Worm (Caenorhabditis elegans) whole organism, L2 larva: ENCODE data around the gene C30G12.2.
A peak's percentile ranks its signal among the peaks of the same experiment; 100 is the strongest.

ENCODE experiments used
- C34F6.9 ChIP-seq: fragments of 150-350 bp; optimal IDR thresholded peaks from 2 replicates; lab custom pipeline; 2014; ENCODE audit warnings: missing biosample characterization, missing genetic modification characterization
- F13H6.1 ChIP-seq: sonication (generic microtip); optimal IDR thresholded peaks from 2 replicates; lab custom pipeline; 2016; ENCODE audit warnings: missing genetic modification characterization, missing compliant biosample characterization
- R02D3.7 ChIP-seq: fragments of 150-350 bp; optimal IDR thresholded peaks from 2 replicates; lab custom pipeline; 2014; ENCODE audit warnings: missing biosample characterization, missing genetic modification characterization
- Y55F3AM.14 ChIP-seq: fragments of 200-800 bp; sonication (Bioruptor generic); optimal IDR thresholded peaks from 2 replicates; lab custom pipeline; 2018; ENCODE audit warnings: mild to moderate bottlenecking, missing genetic modification characterization, missing compliant biosample characterization
- ZK546.5 ChIP-seq: sonication (generic microtip); optimal IDR thresholded peaks from 2 replicates; lab custom pipeline; 2017; ENCODE audit warnings: missing biosample characterization, missing genetic modification characterization
- alr-1 ChIP-seq: fragments of 150-350 bp; optimal IDR thresholded peaks from 2 replicates; lab custom pipeline; 2014; ENCODE audit warnings: missing biosample characterization, missing genetic modification characterization
- aly-2 ChIP-seq: fragments of 150-350 bp; optimal IDR thresholded peaks from 2 replicates; lab custom pipeline; 2014; ENCODE audit warnings: missing biosample characterization, missing genetic modification characterization
- ama-1 ChIP-seq: fragments of 150-350 bp; optimal IDR thresholded peaks from 2 replicates; lab custom pipeline; 2018; ENCODE audit warnings: inconsistent platforms
- blmp-1 ChIP-seq: sonication (generic microtip); optimal IDR thresholded peaks from 2 replicates; lab custom pipeline; 2017; ENCODE audit warnings: missing genetic modification characterization, mild to moderate bottlenecking, missing compliant biosample characterization, antibody characterized with exemption, moderate library complexity; ENCODE audit not compliant: insufficient read depth
- ceh-16 ChIP-seq: fragments of 150-350 bp; optimal IDR thresholded peaks from 2 replicates; lab custom pipeline; 2014; ENCODE audit warnings: missing biosample characterization, missing genetic modification characterization
- ceh-82 ChIP-seq: fragments of 150-350 bp; optimal IDR thresholded peaks from 2 replicates; lab custom pipeline; 2014; ENCODE audit warnings: missing biosample characterization, missing genetic modification characterization
- crh-2 ChIP-seq: sonication (generic microtip); optimal IDR thresholded peaks from 2 replicates; lab custom pipeline; 2017; ENCODE audit warnings: missing biosample characterization, missing genetic modification characterization
- dmd-4 ChIP-seq: sonication (generic microtip); optimal IDR thresholded peaks from 2 replicates; lab custom pipeline; 2017; ENCODE audit warnings: missing biosample characterization, missing genetic modification characterization
- egl-27 ChIP-seq: sonication (generic microtip); optimal IDR thresholded peaks from 3 replicates; lab custom pipeline; 2017; ENCODE audit warnings: missing biosample characterization, missing genetic modification reagents, missing genetic modification characterization
- elt-1 ChIP-seq: fragments of 150-350 bp; optimal IDR thresholded peaks from 2 replicates; lab custom pipeline; 2014; ENCODE audit warnings: missing biosample characterization, missing genetic modification characterization
- elt-3 ChIP-seq: sonication (generic microtip); optimal IDR thresholded peaks from 2 replicates; lab custom pipeline; 2017; ENCODE audit warnings: missing biosample characterization, missing genetic modification characterization
- fos-1 ChIP-seq: fragments of 150-350 bp; optimal IDR thresholded peaks from 2 replicates; lab custom pipeline; 2014; ENCODE audit warnings: missing biosample characterization, missing genetic modification characterization
- gmeb-1 ChIP-seq: fragments of 150-350 bp; optimal IDR thresholded peaks from 2 replicates; lab custom pipeline; 2014; ENCODE audit warnings: missing biosample characterization, missing genetic modification characterization
- lin-11 ChIP-seq: fragments of 150-350 bp; sonication (generic microtip); optimal IDR thresholded peaks from 2 replicates; lab custom pipeline; 2014; ENCODE audit warnings: missing biosample characterization, missing genetic modification characterization, inconsistent platforms, mixed read lengths
- lin-13 ChIP-seq: fragments of 150-350 bp; optimal IDR thresholded peaks from 2 replicates; lab custom pipeline; 2014; ENCODE audit warnings: missing biosample characterization, missing genetic modification reagents, missing genetic modification characterization
- lin-39 ChIP-seq: fragments of 150-350 bp; optimal IDR thresholded peaks from 2 replicates; lab custom pipeline; 2014; ENCODE audit warnings: missing biosample characterization, missing genetic modification reagents, missing genetic modification characterization
- lsy-2 ChIP-seq, 2 experiments: fragments of 150-350 bp in 1 of 2; sonication (generic microtip) in 1 of 2; optimal IDR thresholded peaks; 2 replicates each; lab custom pipeline; 2014 to 2017; ENCODE audit warnings: missing biosample characterization in 2 of 2, missing genetic modification characterization in 2 of 2
- mab-5 ChIP-seq: fragments of 150-350 bp; optimal IDR thresholded peaks from 2 replicates; lab custom pipeline; 2014; ENCODE audit warnings: missing biosample characterization, missing genetic modification characterization
- mbf-1 ChIP-seq: sonication (generic microtip); optimal IDR thresholded peaks from 2 replicates; lab custom pipeline; 2017; ENCODE audit warnings: missing biosample characterization, missing genetic modification characterization
- mdl-1 ChIP-seq, 2 experiments: fragments of 150-350 bp in 1 of 2; sonication (generic microtip) in 1 of 2; optimal IDR thresholded peaks; 2 replicates each; lab custom pipeline; 2017; ENCODE audit warnings: missing biosample characterization in 2 of 2, missing genetic modification characterization in 2 of 2
- nhr-10 ChIP-seq: sonication (generic microtip); optimal IDR thresholded peaks from 2 replicates; lab custom pipeline; 2017; ENCODE audit warnings: missing biosample characterization, missing genetic modification characterization
- nhr-11 ChIP-seq: fragments of 150-350 bp; optimal IDR thresholded peaks from 2 replicates; lab custom pipeline; 2014; ENCODE audit warnings: missing biosample characterization, missing genetic modification characterization
- nhr-12 ChIP-seq: fragments of 150-350 bp; optimal IDR thresholded peaks from 2 replicates; lab custom pipeline; 2014; ENCODE audit warnings: missing biosample characterization, missing genetic modification characterization
- nhr-129 ChIP-seq: fragments of 150-350 bp; optimal IDR thresholded peaks from 2 replicates; lab custom pipeline; 2014; ENCODE audit warnings: missing biosample characterization, missing genetic modification characterization
- nhr-21 ChIP-seq: fragments of 150-350 bp; optimal IDR thresholded peaks from 2 replicates; lab custom pipeline; 2014; ENCODE audit warnings: missing biosample characterization, missing genetic modification characterization
- nhr-23 ChIP-seq: fragments of 150-350 bp; optimal IDR thresholded peaks from 2 replicates; lab custom pipeline; 2014; ENCODE audit warnings: missing biosample characterization, missing genetic modification reagents, missing genetic modification characterization
- nhr-237 ChIP-seq: fragments of 150-350 bp; optimal IDR thresholded peaks from 2 replicates; lab custom pipeline; 2014; ENCODE audit warnings: missing biosample characterization, missing genetic modification characterization
- nhr-25 ChIP-seq: fragments of 150-350 bp; sonication (generic microtip); optimal IDR thresholded peaks from 3 replicates; lab custom pipeline; 2014; ENCODE audit warnings: missing biosample characterization, missing genetic modification characterization
- nhr-6 ChIP-seq: fragments of 150-350 bp; optimal IDR thresholded peaks from 2 replicates; lab custom pipeline; 2014; ENCODE audit warnings: missing biosample characterization, missing genetic modification characterization
- nhr-77 ChIP-seq: fragments of 150-350 bp; optimal IDR thresholded peaks from 2 replicates; lab custom pipeline; 2014; ENCODE audit warnings: missing biosample characterization, missing genetic modification characterization
- peb-1 ChIP-seq: fragments of 150-350 bp; optimal IDR thresholded peaks from 2 replicates; lab custom pipeline; 2014; ENCODE audit warnings: missing biosample characterization, missing genetic modification characterization
- sem-4 ChIP-seq: fragments of 150-350 bp; optimal IDR thresholded peaks from 2 replicates; lab custom pipeline; 2014; ENCODE audit warnings: missing biosample characterization, missing genetic modification reagents, missing genetic modification characterization
- skn-1 ChIP-seq: sonication (generic microtip); optimal IDR thresholded peaks from 2 replicates; lab custom pipeline; 2017; ENCODE audit warnings: missing biosample characterization, missing genetic modification characterization
- sma-3 ChIP-seq: sonication (generic microtip); optimal IDR thresholded peaks from 2 replicates; lab custom pipeline; 2016; ENCODE audit warnings: missing genetic modification reagents, missing genetic modification characterization, missing compliant biosample characterization
- sma-9 ChIP-seq, 2 experiments: fragments of 150-350 bp in 1 of 2; sonication (generic microtip) in 1 of 2; optimal IDR thresholded peaks; 2 replicates each; lab custom pipeline; 2014 to 2016; ENCODE audit warnings: missing genetic modification characterization in 2 of 2, mild to moderate bottlenecking in 1 of 2, missing biosample characterization in 1 of 2, missing compliant biosample characterization in 1 of 2, missing genetic modification reagents in 1 of 2, moderate library complexity in 1 of 2
- snpc-4 ChIP-seq: fragments of 150-350 bp; optimal IDR thresholded peaks from 2 replicates; lab custom pipeline; 2014; ENCODE audit warnings: missing biosample characterization, missing genetic modification characterization
- unc-39 ChIP-seq: fragments of 150-350 bp; optimal IDR thresholded peaks from 2 replicates; lab custom pipeline; 2014; ENCODE audit warnings: missing biosample characterization, missing genetic modification characterization
- unc-55 ChIP-seq: fragments of 150-350 bp; sonication (generic microtip); optimal IDR thresholded peaks from 3 replicates; lab custom pipeline; 2014; ENCODE audit warnings: missing biosample characterization, missing genetic modification reagents, missing genetic modification characterization
- unc-62 ChIP-seq: fragments of 150-350 bp; optimal IDR thresholded peaks from 2 replicates; lab custom pipeline; 2014; ENCODE audit warnings: missing biosample characterization, missing genetic modification reagents, missing genetic modification characterization
- zag-1 ChIP-seq: fragments of 150-350 bp; optimal IDR thresholded peaks from 2 replicates; lab custom pipeline; 2014; ENCODE audit warnings: missing biosample characterization, missing genetic modification characterization
- ztf-1 ChIP-seq: fragments of 200-800 bp; sonication (Bioruptor generic); conservative IDR thresholded peaks from 2 replicates; pipeline ENCODE4 v1.3.6; 2022; ENCODE audit warnings: missing genetic modification characterization, missing compliant biosample characterization
- ztf-11 ChIP-seq: sonication (generic microtip); optimal IDR thresholded peaks from 2 replicates; lab custom pipeline; 2017; ENCODE audit warnings: missing biosample characterization, missing genetic modification characterization
- ztf-4 ChIP-seq: fragments of 150-350 bp; optimal IDR thresholded peaks from 2 replicates; lab custom pipeline; 2014; ENCODE audit warnings: missing biosample characterization, missing genetic modification characterization

Gene C30G12.2

DNA sequence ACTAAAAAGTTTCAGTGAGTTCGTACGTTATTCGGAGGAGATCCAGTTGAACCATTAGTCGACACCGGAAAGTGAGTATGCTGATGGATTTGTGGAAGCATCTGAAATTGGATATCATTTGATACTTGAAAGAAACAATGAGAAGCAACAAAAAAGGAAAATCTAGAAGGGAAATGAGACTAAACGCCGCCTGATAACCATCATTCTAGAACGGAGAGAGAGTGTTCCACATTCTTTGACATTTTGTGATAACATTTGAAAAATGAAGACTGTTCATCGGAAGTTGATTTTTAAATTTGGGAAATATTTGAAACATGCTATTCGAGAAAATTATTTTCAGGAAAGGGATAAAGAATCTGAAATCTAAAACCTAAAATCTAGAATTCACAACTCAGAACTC, 41.0 kb downstream of the C30G12.2 start, which contains the start of gene npax-1:
npax-1 (minus strand) TSS at position 101 of the 400 bp plus-strand sequence.
- TF ChIP-seq skn-1 (tag; lab: Kevin White, UChicago) (no peak), F13H6.1 (tag; lab: Kevin White, UChicago) (no peak), crh-2 (tag; lab: Kevin White, UChicago) (no peak), snpc-4 (tag; lab: Kevin White, UChicago) (no peak), nhr-23 (tag; lab: Kevin White, UChicago) (no peak), Y55F3AM.14 (GFP tag; lab: Kevin White, UChicago) (no peak), mab-5 (tag; lab: Kevin White, UChicago) (no peak)

DNA sequence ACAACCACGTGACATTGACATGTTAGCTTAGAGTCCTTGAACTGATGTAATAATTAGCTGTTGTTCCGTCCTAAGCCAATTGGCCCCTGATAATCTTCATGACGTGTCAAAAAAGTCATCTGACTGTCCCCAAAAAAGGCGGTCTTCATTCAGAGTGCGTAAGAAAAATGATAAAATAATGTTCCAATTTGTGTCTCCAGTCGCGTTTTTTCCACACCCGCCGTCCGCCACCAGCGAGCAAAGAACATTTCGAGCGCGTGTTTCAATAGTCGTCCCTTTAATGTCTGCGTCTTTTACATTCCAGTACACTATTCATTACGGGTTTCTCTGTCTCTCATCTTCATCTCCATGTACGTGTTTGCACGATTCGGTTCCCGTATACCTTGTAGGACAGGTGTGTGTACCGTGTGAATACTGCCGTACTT, 47.3 kb downstream of the C30G12.2 start:
- no peak for TF ChIP-seq unc-39 (tag; lab: Kevin White, UChicago)
- peak; percentile 95 for TF ChIP-seq nhr-25 (tag; lab: Kevin White, UChicago)
- peak; percentile 55 for TF ChIP-seq lin-13
- TF ChIP-seq nhr-129 (tag; lab: Kevin White, UChicago): peak; percentile 79
- peak; percentile 54 for TF ChIP-seq lin-11 (tag; lab: Kevin White, UChicago)
- TF ChIP-seq nhr-21 (tag; lab: Kevin White, UChicago): no peak
- peak; percentile 77 for TF ChIP-seq sem-4
- TF ChIP-seq R02D3.7 (tag; lab: Kevin White, UChicago): no peak
- no peak for TF ChIP-seq dmd-4 (tag; lab: Kevin White, UChicago)
- TF ChIP-seq egl-27 (tag; lab: Kevin White, UChicago): peak; percentile 75
- peak; percentile 40 for TF ChIP-seq nhr-6
- TF ChIP-seq nhr-12 (tag; lab: Kevin White, UChicago): peak; percentile 15
- peak; percentile 72 for TF ChIP-seq ztf-4
- TF ChIP-seq unc-55 (GFP tag; lab: Kevin White, UChicago): peak; percentile 73
- TF ChIP-seq snpc-4 (tag; lab: Kevin White, UChicago): peak; percentile 34
- TF ChIP-seq aly-2: no peak
- no peak for TF ChIP-seq zag-1 (tag; lab: Kevin White, UChicago)
- no peak for TF ChIP-seq nhr-10
- peak; percentile 97 for TF ChIP-seq sma-9 (GFP tag; optimal IDR thresholded peaks at IDR 0.05; lab: Kevin White, UChicago)
- no peak for TF ChIP-seq sma-9 (tag; optimal IDR thresholded peaks at IDR 0.05; lab: Kevin White, UChicago)
- peak; percentile 94 for TF ChIP-seq crh-2 (tag; lab: Kevin White, UChicago)
- TF ChIP-seq ama-1: no peak
- peak; percentile 59 for TF ChIP-seq gmeb-1
- peak; percentile 70 for TF ChIP-seq C34F6.9 (tag; lab: Kevin White, UChicago)
- TF ChIP-seq elt-3: no peak
- TF ChIP-seq fos-1: peak; percentile 75
- TF ChIP-seq ZK546.5: no peak
- no peak for TF ChIP-seq peb-1 (tag; lab: Kevin White, UChicago)
- peak; percentile 7 for TF ChIP-seq unc-62 (GFP tag; lab: Kevin White, UChicago)
- no peak for TF ChIP-seq nhr-237
- no peak for TF ChIP-seq ceh-82
- TF ChIP-seq nhr-77 (tag; lab: Kevin White, UChicago): no peak
- TF ChIP-seq lin-39 (tag; lab: Kevin White, UChicago): no peak
- peak; percentile 73 to 87 for TF ChIP-seq mdl-1 (tag; optimal IDR thresholded peaks at IDR 0.05; lab: Kevin White, UChicago)
- TF ChIP-seq nhr-11 (tag; lab: Kevin White, UChicago): no peak
- peak; percentile 92 for TF ChIP-seq sma-3 (GFP tag; lab: Kevin White, UChicago)
- no peak for TF ChIP-seq skn-1 (tag; lab: Kevin White, UChicago)
- no peak for TF ChIP-seq mbf-1 (tag; lab: Kevin White, UChicago)
- no peak for TF ChIP-seq alr-1
- TF ChIP-seq nhr-23 (tag; lab: Kevin White, UChicago): no peak
- TF ChIP-seq lsy-2 (tag; optimal IDR thresholded peaks at IDR 0.05; lab: Kevin White, UChicago): peak in 1 of 2 experiments; percentile 72
- TF ChIP-seq blmp-1 (tag; lab: Kevin White, UChicago): peak; percentile 90
- no peak for TF ChIP-seq elt-1 (tag; lab: Kevin White, UChicago)
- no peak for TF ChIP-seq ztf-11 (tag; lab: Kevin White, UChicago)
- peak; percentile 84 for TF ChIP-seq F13H6.1 (tag; lab: Kevin White, UChicago)
- no peak for TF ChIP-seq mab-5 (tag; lab: Kevin White, UChicago)
- peak; percentile 50 for TF ChIP-seq Y55F3AM.14 (GFP tag; lab: Kevin White, UChicago)
- TF ChIP-seq ztf-1 (GFP tag; lab: Robert Waterston, UW): no peak
- no peak for TF ChIP-seq ceh-16 (tag; lab: Kevin White, UChicago)
